Worm (Caenorhabditis elegans) whole organism, young adult: ENCODE measurements around the gene srh-240.

Experiments
- B0336.3 ChIP-seq: fragments of 200-800 bp; sonication (Bioruptor generic); IDR thresholded peaks from 2 replicates; pipeline ENCODE4 v1.3.6; 2022; ENCODE audit warnings: missing genetic modification characterization, missing compliant biosample characterization
- ama-1 ChIP-seq, 3 experiments: fragments of 150-350 bp in 1 of 3; sonication (generic microtip) in 2 of 3; optimal IDR thresholded peaks; 2 replicates each; lab custom pipeline; 2014 to 2018; ENCODE audit warnings: missing biosample characterization in 2 of 3, missing genetic modification characterization in 2 of 3, missing genetic modification reagents in 2 of 3
- aptf-3 ChIP-seq: fragments of 200-800 bp; sonication (Bioruptor generic); IDR thresholded peaks from 2 replicates; pipeline ENCODE4 v1.3.6; 2022; ENCODE audit warnings: missing genetic modification characterization, missing compliant biosample characterization
- dpl-1 ChIP-seq: fragments of 150-350 bp; optimal IDR thresholded peaks from 2 replicates; lab custom pipeline; 2014; ENCODE audit warnings: missing biosample characterization, missing genetic modification reagents, missing genetic modification characterization
- hlh-26 ChIP-seq: fragments of 200-800 bp; sonication (Bioruptor generic); conservative IDR thresholded peaks from 2 replicates; pipeline ENCODE4 v1.3.6; 2022; ENCODE audit warnings: missing genetic modification reagents, missing genetic modification characterization, missing compliant biosample characterization
- lin-40 ChIP-seq: sonication (generic microtip); optimal IDR thresholded peaks from 2 replicates; lab custom pipeline; 2016; ENCODE audit warnings: missing genetic modification characterization, mild to moderate bottlenecking, missing compliant biosample characterization, missing genotype, missing genetic modification reagents
- madf-3 ChIP-seq: fragments of 200-800 bp; sonication (Bioruptor generic); IDR thresholded peaks from 2 replicates; pipeline ENCODE4 v1.3.6; 2022; ENCODE audit warnings: missing genetic modification reagents, missing genetic modification characterization, missing compliant biosample characterization
- mcd-1 ChIP-seq: fragments of 200-800 bp; sonication (Bioruptor generic); IDR thresholded peaks from 2 replicates; pipeline ENCODE4 v1.3.6; 2022; ENCODE audit warnings: missing genetic modification reagents, missing genetic modification characterization, missing compliant biosample characterization
- pha-4 ChIP-seq: fragments of 150-350 bp; sonication (generic microtip); optimal IDR thresholded peaks from 2 replicates; lab custom pipeline; 2014; ENCODE audit warnings: missing biosample characterization, missing genetic modification reagents, missing genetic modification characterization
- rec-8 ChIP-seq, 2 experiments: sonication (generic microtip); optimal IDR thresholded peaks; 2 replicates each; lab custom pipeline; 2016; ENCODE audit warnings: mild to moderate bottlenecking in 2 of 2, missing genetic modification characterization in 2 of 2, missing genetic modification reagents in 2 of 2, missing genotype in 2 of 2, missing biosample characterization in 1 of 2, missing compliant biosample characterization in 1 of 2, moderate library complexity in 1 of 2

ce11 chrV:2869503-2869902 is 4.5 kb downstream of the srh-240 start, which contains the start of gene srh-241:
- no peak for TF ChIP-seq aptf-3
- TF ChIP-seq madf-3 (GFP tag; lab: Robert Waterston, UW): no peak
- no peak for TF ChIP-seq pha-4
- TF ChIP-seq mcd-1: no peak
- TF ChIP-seq B0336.3 (GFP tag; lab: Robert Waterston, UW): no peak
- no peak for TF ChIP-seq lin-40 (tag; lab: Kevin White, UChicago)
- no peak for TF ChIP-seq dpl-1
- TF ChIP-seq hlh-26 (GFP tag; lab: Robert Waterston, UW): no peak
- TF ChIP-seq ama-1 (optimal IDR thresholded peaks at IDR 0.05; lab: Kevin White, UChicago): no peak
- no peak for TF ChIP-seq ama-1 (GFP tag; optimal IDR thresholded peaks at IDR 0.05; lab: Kevin White, UChicago)
- no peak for TF ChIP-seq rec-8 (tag; optimal IDR thresholded peaks at IDR 0.05; lab: Kevin White, UChicago)
